Fruit fly (Drosophila melanogaster) whole organism, embryonic: ENCODE measurements around the gene cass.

ENCODE experiments used
- Abd-B ChIP-seq: fragments of 200-800 bp; sonication (Bioruptor generic); optimal IDR thresholded peaks from 2 replicates; lab custom pipeline; 2018; ENCODE audit warnings: missing biosample characterization, mild to moderate bottlenecking, missing genetic modification characterization, moderate library complexity
- C15 ChIP-seq: fragments of 200-800 bp; sonication (Bioruptor generic); IDR thresholded peaks from 3 replicates; pipeline ENCODE4 v1.3.6; 2022; ENCODE audit warnings: missing biosample characterization, missing genetic modification characterization
- CG10147 ChIP-seq: fragments of 200-800 bp; sonication (Bioruptor generic); optimal IDR thresholded peaks from 2 replicates; lab custom pipeline; 2019; ENCODE audit warnings: missing biosample characterization, mild to moderate bottlenecking, missing genetic modification characterization, moderate library complexity
- CG11247 ChIP-seq: fragments of 200-800 bp; sonication (Bioruptor generic); IDR thresholded peaks from 2 replicates; pipeline ENCODE4 v1.3.6; 2022; ENCODE audit warnings: missing biosample characterization, missing genetic modification characterization
- CG11504 ChIP-seq: fragments of 200-800 bp; sonication (Bioruptor generic); optimal IDR thresholded peaks from 3 replicates; lab custom pipeline; 2019; ENCODE audit warnings: missing biosample characterization, mild to moderate bottlenecking, missing genetic modification characterization, moderate library complexity
- CG11696 ChIP-seq: fragments of 200-800 bp; sonication (Bioruptor generic); IDR thresholded peaks from 2 replicates; pipeline ENCODE4 v1.3.6; 2022; ENCODE audit warnings: missing biosample characterization, missing genetic modification characterization
- CG12391 ChIP-seq: fragments of 200-800 bp; sonication (Bioruptor generic); optimal IDR thresholded peaks from 3 replicates; lab custom pipeline; 2018; ENCODE audit warnings: missing biosample characterization, mild to moderate bottlenecking, missing genetic modification characterization, moderate library complexity
- CG13624 ChIP-seq: fragments of 200-800 bp; sonication (Bioruptor generic); optimal IDR thresholded peaks from 2 replicates; lab custom pipeline; 2016; ENCODE audit warnings: missing biosample characterization, missing genetic modification characterization
- CG14441 ChIP-seq: fragments of 200-800 bp; sonication (Bioruptor generic); IDR thresholded peaks from 2 replicates; pipeline ENCODE4 v1.3.6; 2022; ENCODE audit warnings: missing biosample characterization, missing genetic modification characterization
- CG14667 ChIP-seq: fragments of 200-800 bp; sonication (Bioruptor generic); IDR thresholded peaks from 2 replicates; pipeline ENCODE4 v1.3.6; 2022; ENCODE audit warnings: missing biosample characterization, missing genetic modification characterization
- CG2889 ChIP-seq: fragments of 200-800 bp; sonication (Bioruptor generic); IDR thresholded peaks from 3 replicates; pipeline ENCODE4 v1.3.6; 2022; ENCODE audit warnings: missing biosample characterization, missing genetic modification characterization
- CG3065 ChIP-seq: fragments of 200-800 bp; sonication (Bioruptor generic); optimal IDR thresholded peaks from 2 replicates; lab custom pipeline; 2016; ENCODE audit warnings: missing biosample characterization, missing genetic modification characterization
- CG3838 ChIP-seq: fragments of 200-800 bp; sonication (Bioruptor generic); optimal IDR thresholded peaks from 3 replicates; lab custom pipeline; 2016; ENCODE audit warnings: missing biosample characterization, missing genetic modification characterization
- CG3995 ChIP-seq: fragments of 200-800 bp; sonication (Bioruptor generic); optimal IDR thresholded peaks from 3 replicates; lab custom pipeline; 2016; ENCODE audit warnings: missing biosample characterization, missing genetic modification characterization
- CG4424 ChIP-seq: fragments of 200-800 bp; sonication (Bioruptor generic); optimal IDR thresholded peaks from 3 replicates; lab custom pipeline; 2016; ENCODE audit warnings: missing biosample characterization, missing genetic modification characterization
- CG4707 ChIP-seq: fragments of 200-800 bp; sonication (Bioruptor generic); optimal IDR thresholded peaks from 2 replicates; lab custom pipeline; 2018; ENCODE audit warnings: missing biosample characterization, mild to moderate bottlenecking, missing genetic modification characterization, moderate library complexity
- CG6813 ChIP-seq: fragments of 200-800 bp; sonication (Bioruptor generic); optimal IDR thresholded peaks from 2 replicates; lab custom pipeline; 2017; ENCODE audit warnings: missing biosample characterization, missing genetic modification characterization, mild to moderate bottlenecking, moderate library complexity, missing genetic modification reagents
- CG7556 ChIP-seq: fragments of 200-800 bp; sonication (Bioruptor generic); optimal IDR thresholded peaks from 2 replicates; lab custom pipeline; 2017; ENCODE audit warnings: missing biosample characterization, mild to moderate bottlenecking, missing genetic modification characterization
- CG7987 ChIP-seq: fragments of 200-800 bp; sonication (Bioruptor generic); optimal IDR thresholded peaks from 2 replicates; lab custom pipeline; 2018; ENCODE audit warnings: missing biosample characterization, mild to moderate bottlenecking, missing genetic modification characterization, moderate library complexity
- Dek ChIP-seq: fragments of 200-800 bp; sonication (Bioruptor generic); optimal IDR thresholded peaks from 3 replicates; lab custom pipeline; 2019; ENCODE audit warnings: missing biosample characterization, mild to moderate bottlenecking, missing genetic modification characterization, moderate library complexity
- Hsf ChIP-seq: fragments of 200-800 bp; sonication (Bioruptor generic); optimal IDR thresholded peaks from 3 replicates; lab custom pipeline; 2016; ENCODE audit warnings: missing biosample characterization, missing genetic modification characterization
- Max ChIP-seq: fragments of 200-800 bp; sonication (Bioruptor generic); optimal IDR thresholded peaks from 2 replicates; lab custom pipeline; 2016; ENCODE audit warnings: missing biosample characterization, mild to moderate bottlenecking, missing genetic modification characterization
- Med ChIP-seq: fragments of 200-800 bp; sonication (Bioruptor generic); peaks from one replicate; lab custom pipeline; 2016; ENCODE audit warnings: missing biosample characterization, missing genetic modification characterization, mild to moderate bottlenecking, inconsistent platforms, moderate library complexity
- PHDP ChIP-seq: fragments of 200-800 bp; sonication (Bioruptor generic); optimal IDR thresholded peaks from 3 replicates; lab custom pipeline; 2018; ENCODE audit warnings: missing biosample characterization, mild to moderate bottlenecking, missing genetic modification characterization, moderate library complexity
- Sry-β ChIP-seq: fragments of 200-800 bp; sonication (Bioruptor generic); optimal IDR thresholded peaks from 2 replicates; lab custom pipeline; 2018; ENCODE audit warnings: missing biosample characterization, mild to moderate bottlenecking, missing genetic modification characterization, moderate library complexity
- Vsx1 ChIP-seq: fragments of 200-800 bp; sonication (Bioruptor generic); optimal IDR thresholded peaks from 2 replicates; lab custom pipeline; 2017; ENCODE audit warnings: missing biosample characterization, mild to moderate bottlenecking, missing genetic modification characterization, missing genetic modification reagents
- al ChIP-seq: fragments of 200-800 bp; sonication (Bioruptor generic); IDR thresholded peaks from 2 replicates; pipeline ENCODE4 v1.3.6; 2022; ENCODE audit warnings: missing biosample characterization, missing genetic modification characterization
- amos ChIP-seq: fragments of 200-800 bp; sonication (Bioruptor generic); IDR thresholded peaks from 2 replicates; pipeline ENCODE4 v1.3.6; 2022; ENCODE audit warnings: missing biosample characterization, missing genetic modification characterization; ENCODE audit not compliant: partially characterized antibody
- bab2 ChIP-seq: fragments of 200-800 bp; sonication (Bioruptor generic); optimal IDR thresholded peaks from 2 replicates; lab custom pipeline; 2016; ENCODE audit warnings: missing biosample characterization, missing genetic modification characterization
- cg ChIP-seq: fragments of 200-800 bp; sonication (Bioruptor generic); optimal IDR thresholded peaks from 3 replicates; lab custom pipeline; 2019; ENCODE audit warnings: missing biosample characterization, mild to moderate bottlenecking, missing genetic modification characterization, moderate library complexity
- corto ChIP-seq: fragments of 200-800 bp; sonication (Bioruptor generic); optimal IDR thresholded peaks from 2 replicates; lab custom pipeline; 2016; ENCODE audit warnings: missing biosample characterization, mild to moderate bottlenecking, missing genetic modification characterization, moderate library complexity
- ewg ChIP-seq: fragments of 200-800 bp; sonication (Bioruptor generic); optimal IDR thresholded peaks from 3 replicates; lab custom pipeline; 2017; ENCODE audit warnings: mild to moderate bottlenecking, missing biosample characterization, missing genetic modification reagents, missing genetic modification characterization
- gce ChIP-seq: fragments of 200-800 bp; sonication (Bioruptor generic); IDR thresholded peaks from 3 replicates; pipeline ENCODE4 v1.3.6; 2022; ENCODE audit warnings: missing biosample characterization, missing genetic modification characterization
- ham ChIP-seq: fragments of 200-800 bp; sonication (Bioruptor generic); IDR thresholded peaks from 2 replicates; pipeline ENCODE4 v1.3.6; 2022; ENCODE audit warnings: missing biosample characterization, missing genetic modification characterization
- insv ChIP-seq, 2 experiments: fragments of 200-800 bp; sonication (Bioruptor generic); optimal IDR thresholded peaks; 3 replicates each; lab custom pipeline; 2016 to 2018; ENCODE audit warnings: missing biosample characterization in 2 of 2, missing genetic modification characterization in 2 of 2
- inv ChIP-seq: fragments of 200-800 bp; sonication (Bioruptor generic); IDR thresholded peaks from 2 replicates; pipeline ENCODE4 v1.3.6; 2022; ENCODE audit warnings: missing biosample characterization, missing genetic modification characterization; ENCODE audit not compliant: partially characterized antibody
- nerfin-1 ChIP-seq: fragments of 200-800 bp; sonication (Bioruptor generic); optimal IDR thresholded peaks from 3 replicates; lab custom pipeline; 2019; ENCODE audit warnings: missing biosample characterization, mild to moderate bottlenecking, missing genetic modification characterization, moderate library complexity
- oc ChIP-seq: fragments of 200-800 bp; sonication (Bioruptor generic); optimal IDR thresholded peaks from 2 replicates; lab custom pipeline; 2018; ENCODE audit warnings: missing biosample characterization, mild to moderate bottlenecking, missing genetic modification characterization, moderate library complexity
- odd ChIP-seq: fragments of 200-800 bp; sonication (Bioruptor generic); optimal IDR thresholded peaks from 2 replicates; lab custom pipeline; 2017; ENCODE audit warnings: missing biosample characterization, mild to moderate bottlenecking, missing genetic modification characterization
- pan ChIP-seq, 4 experiments: fragments of >200 bp in 3 of 4; fragments of 200-800 bp in 1 of 4; sonication (Bioruptor generic) in 1 of 4; optimal IDR thresholded peaks in 3 of 4; IDR thresholded peaks in 1 of 4; 2 replicates each; pipeline versions ENCODE4 v1.3.6 to Lab custom; 2017 to 2022; ENCODE audit warnings: missing biosample characterization in 2 of 4, missing genetic modification characterization in 2 of 4, mixed read lengths in 1 of 4
- pb ChIP-seq: fragments of 200-800 bp; sonication (Bioruptor generic); optimal IDR thresholded peaks from 3 replicates; lab custom pipeline; 2016; ENCODE audit warnings: missing biosample characterization, missing genetic modification characterization
- pum ChIP-seq: fragments of 200-800 bp; sonication (Bioruptor generic); optimal IDR thresholded peaks from 2 replicates; lab custom pipeline; 2016; ENCODE audit warnings: missing biosample characterization, missing genetic modification characterization
- pzg ChIP-seq: fragments of 200-800 bp; sonication (Bioruptor generic); optimal IDR thresholded peaks from 3 replicates; lab custom pipeline; 2018; ENCODE audit warnings: missing biosample characterization, mild to moderate bottlenecking, missing genetic modification characterization, moderate library complexity
- schlank ChIP-seq: fragments of 200-800 bp; sonication (Bioruptor generic); optimal IDR thresholded peaks from 2 replicates; lab custom pipeline; 2018; ENCODE audit warnings: missing biosample characterization, mild to moderate bottlenecking, missing genetic modification characterization
- sens ChIP-seq: fragments of 200-800 bp; sonication (Bioruptor generic); peaks from one replicate; lab custom pipeline; 2016; ENCODE audit warnings: missing biosample characterization, missing genetic modification characterization
- shn ChIP-seq: fragments of 200-800 bp; sonication (Bioruptor generic); optimal IDR thresholded peaks from 3 replicates; lab custom pipeline; 2016; ENCODE audit warnings: missing biosample characterization, missing genetic modification characterization
- sim ChIP-seq: fragments of 200-800 bp; sonication (Bioruptor generic); IDR thresholded peaks from 2 replicates; pipeline ENCODE4 v1.3.6; 2022; ENCODE audit warnings: missing biosample characterization, missing genetic modification characterization
- slou ChIP-seq: fragments of 200-800 bp; sonication (Bioruptor generic); optimal IDR thresholded peaks from 3 replicates; lab custom pipeline; 2016; ENCODE audit warnings: missing biosample characterization, missing genetic modification characterization
- wdn ChIP-seq: fragments of 200-800 bp; sonication (Bioruptor generic); IDR thresholded peaks from 2 replicates; pipeline ENCODE4 v1.3.6; 2022; ENCODE audit warnings: missing biosample characterization, missing genetic modification characterization
- zf30C ChIP-seq: fragments of 200-800 bp; sonication (Bioruptor generic); optimal IDR thresholded peaks from 3 replicates; lab custom pipeline; 2018; ENCODE audit warnings: missing biosample characterization, mild to moderate bottlenecking, missing genetic modification characterization

cass gene

DNA sequence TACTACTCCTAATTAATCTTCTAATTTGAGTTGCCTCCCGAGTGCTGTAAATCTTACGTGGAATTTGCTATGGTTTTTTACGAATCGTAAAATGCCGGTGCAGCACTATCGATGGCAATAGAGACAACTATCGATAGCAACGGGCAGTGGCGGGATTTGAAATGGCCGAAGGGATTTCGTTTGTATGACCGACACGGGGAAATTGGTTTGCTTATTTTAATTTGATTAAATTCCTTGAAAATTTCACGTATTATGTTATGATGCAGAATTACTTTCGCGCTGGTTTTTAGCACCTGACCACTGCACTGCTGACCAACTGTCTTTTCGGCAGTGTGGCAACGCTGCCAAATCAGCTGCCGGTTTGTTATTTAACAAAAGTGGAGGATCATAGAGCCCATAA lies 6.5 kb upstream of the cass start, which contains the start of the genes GCS2beta and CG5131 (continued):
- TF ChIP-seq CG11504 (tag; lab: Kevin White, UChicago) (peak; percentile 85), oc (tag; lab: Kevin White, UChicago) (peak; percentile 74), CG14667 (GFP tag; lab: Robert Waterston, UW) (peak; percentile 92), CG6813 (GFP tag; lab: Kevin White, UChicago) (peak; percentile 78), pan (optimal IDR thresholded peaks at IDR 0.05; lab: Kevin White, UChicago) (no peak), pan (GFP tag; optimal IDR thresholded peaks at IDR 0.05 in 1 of 2, IDR thresholded peaks at IDR 0.05 in 1 of 2) (peak in 1 of 2 experiments; percentile 95), Med (GFP tag; lab: Kevin White, UChicago) (peak; percentile 100), bab2 (GFP tag; lab: Kevin White, UChicago) (peak; percentile 96), sim (peak; percentile 73), CG3995 (GFP tag; lab: Kevin White, UChicago) (peak; percentile 71), CG3838 (GFP tag; lab: Kevin White, UChicago) (peak; percentile 71), schlank (tag; lab: Kevin White, UChicago) (peak; percentile 87), CG12391 (peak; percentile 91), PHDP (tag; lab: Kevin White, UChicago) (peak; percentile 92), wdn (peak; percentile 90), Dek (tag; lab: Kevin White, UChicago) (peak; percentile 89), slou (GFP tag; lab: Kevin White, UChicago) (peak; percentile 96), amos (GFP tag; lab: Robert Waterston, UW) (peak; percentile 85), pb (GFP tag; lab: Kevin White, UChicago) (peak; percentile 89), pzg (GFP tag; lab: Kevin White, UChicago) (peak; percentile 82), sens (peak; percentile 99), CG13624 (peak; percentile 96), gce (GFP tag; lab: Robert Waterston, UW) (0 out of 3 replicates have a peak, but pooled peaks have one; percentile 68), CG4424 (GFP tag; lab: Kevin White, UChicago) (peak; percentile 92), Sry-β (GFP tag; lab: Kevin White, UChicago) (peak; percentile 23), odd (peak; percentile 63), al (GFP tag; lab: Robert Waterston, UW) (peak; percentile 94), pum (GFP tag; lab: Kevin White, UChicago) (peak; percentile 97), Vsx1 (GFP tag; lab: Kevin White, UChicago) (peak; percentile 33), Abd-B (GFP tag; lab: Kevin White, UChicago) (peak; percentile 98), ham (GFP tag; lab: Robert Waterston, UW) (peak; percentile 87), CG11696 (peak; percentile 69), CG4707 (peak; percentile 24), zf30C (no peak), C15 (GFP tag; lab: Robert Waterston, UW) (peak; percentile 84), Hsf (GFP tag; lab: Kevin White, UChicago) (peak; percentile 96), ewg (peak; percentile 83), nerfin-1 (tag; lab: Kevin White, UChicago) (peak; percentile 95), corto (GFP tag; lab: Kevin White, UChicago) (peak; percentile 48), CG7987 (peak; percentile 84), CG11247 (GFP tag; lab: Robert Waterston, UW) (peak; percentile 96), CG2889 (GFP tag; lab: Robert Waterston, UW) (peak; percentile 94), CG14441 (GFP tag; lab: Robert Waterston, UW) (peak; percentile 95), CG3065 (GFP tag; lab: Kevin White, UChicago) (peak; percentile 84), Max (GFP tag; lab: Kevin White, UChicago) (peak; percentile 95), shn (peak; percentile 97), inv (peak; percentile 88), CG10147 (peak; percentile 85), cg (no peak), insv (GFP tag; optimal IDR thresholded peaks at IDR 0.05; lab: Kevin White, UChicago) (peak in 1 of 2 experiments; percentile 39), CG7556 (GFP tag; lab: Kevin White, UChicago) (peak; percentile 87)
